Worm (Caenorhabditis elegans) whole organism, L3 larva: ENCODE measurements around the gene lec-12.

Experiments used
- R02D3.7 ChIP-seq: fragments of 150-350 bp; optimal IDR thresholded peaks from 2 replicates; lab custom pipeline; 2014; ENCODE audit warnings: missing biosample characterization, missing genetic modification characterization
- ceh-16 ChIP-seq: sonication (generic microtip); optimal IDR thresholded peaks from 2 replicates; lab custom pipeline; 2017; ENCODE audit warnings: missing biosample characterization, missing genetic modification characterization
- egl-27 ChIP-seq: sonication (generic microtip); optimal IDR thresholded peaks from 4 replicates; lab custom pipeline; 2017; ENCODE audit warnings: missing biosample characterization, missing genetic modification reagents, missing genetic modification characterization
- eor-1 ChIP-seq, 2 experiments: fragments of 150-350 bp; optimal IDR thresholded peaks; 2 replicates each; lab custom pipeline; 2014 to 2018; ENCODE audit warnings: missing biosample characterization in 2 of 2, missing genetic modification characterization in 2 of 2
- nfya-1 ChIP-seq: sonication (generic microtip); optimal IDR thresholded peaks from 2 replicates; lab custom pipeline; 2017; ENCODE audit warnings: missing genetic modification characterization, mild to moderate bottlenecking, missing compliant biosample characterization, antibody characterized with exemption, moderate library complexity; ENCODE audit not compliant: insufficient read depth
- nhr-11 ChIP-seq: fragments of 150-350 bp; optimal IDR thresholded peaks from 2 replicates; lab custom pipeline; 2014; ENCODE audit warnings: missing biosample characterization, missing genetic modification characterization
- nhr-23 ChIP-seq: fragments of 150-350 bp; optimal IDR thresholded peaks from 2 replicates; lab custom pipeline; 2014; ENCODE audit warnings: missing biosample characterization, missing genetic modification reagents, missing genetic modification characterization
- pha-4 ChIP-seq: fragments of 150-350 bp; optimal IDR thresholded peaks from 2 replicates; lab custom pipeline; 2014; ENCODE audit warnings: missing biosample characterization, missing genetic modification reagents, missing genetic modification characterization
- ztf-11 ChIP-seq: fragments of 150-350 bp; optimal IDR thresholded peaks from 2 replicates; lab custom pipeline; 2014; ENCODE audit warnings: missing biosample characterization, missing genetic modification characterization
- ztf-4 ChIP-seq: fragments of 150-350 bp; optimal IDR thresholded peaks from 2 replicates; lab custom pipeline; 2014; ENCODE audit warnings: missing biosample characterization, missing genetic modification characterization

DNA sequence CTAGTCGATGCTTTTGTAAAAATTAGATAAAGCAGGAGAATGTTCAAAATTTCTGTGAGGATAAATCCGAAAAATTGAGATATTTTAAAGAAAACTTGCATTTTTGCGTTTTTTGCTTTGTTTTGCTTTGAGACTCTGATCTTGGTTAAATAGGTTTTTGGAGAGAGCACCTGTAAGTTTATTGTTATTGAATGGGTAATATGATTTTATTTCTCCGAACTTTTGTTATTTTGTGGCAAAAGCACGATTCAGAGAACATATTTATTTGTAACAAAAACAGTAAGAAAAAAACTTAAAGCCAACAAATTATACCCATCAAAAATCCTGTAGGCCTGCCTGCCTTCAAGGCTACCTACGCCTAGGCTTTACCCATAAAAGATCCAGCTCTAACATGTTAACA is 50.4 kb downstream of the lec-12 start, which contains the start of gene str-121:
- TF ChIP-seq eor-1 (tag; optimal IDR thresholded peaks at IDR 0.05; lab: Kevin White, UChicago): no peak
- no peak for TF ChIP-seq nhr-11 (tag; lab: Kevin White, UChicago)
- TF ChIP-seq R02D3.7 (tag; lab: Kevin White, UChicago): no peak
- no peak for TF ChIP-seq ceh-16
- TF ChIP-seq pha-4 (tag; lab: Kevin White, UChicago): no peak
- no peak for TF ChIP-seq nfya-1 (tag; lab: Kevin White, UChicago)
- no peak for TF ChIP-seq egl-27 (tag; lab: Kevin White, UChicago)
- no peak for TF ChIP-seq ztf-4 (tag; lab: Kevin White, UChicago)
- no peak for TF ChIP-seq nhr-23
- no peak for TF ChIP-seq ztf-11
